Fruit fly (Drosophila melanogaster) whole organism, embryonic: Measurements from ENCODE around the gene Rad60.

Source experiments
- Aef1 ChIP-seq: fragments of 200-800 bp; sonication (Bioruptor generic); IDR thresholded peaks from 3 replicates; pipeline ENCODE4 v1.3.6; 2022; ENCODE audit warnings: missing biosample characterization, missing genetic modification characterization
- Asciz ChIP-seq: fragments of 200-800 bp; sonication (Bioruptor generic); optimal IDR thresholded peaks from 2 replicates; lab custom pipeline; 2017; ENCODE audit warnings: missing biosample characterization, mild to moderate bottlenecking, missing genetic modification characterization, missing genetic modification reagents
- Awh ChIP-seq: fragments of 200-800 bp; sonication (Bioruptor generic); IDR thresholded peaks from 2 replicates; pipeline ENCODE4, ENCODE4 v1.3.6; 2022; ENCODE audit warnings: missing biosample characterization, missing genetic modification characterization
- CG1024 ChIP-seq: fragments of 200-800 bp; sonication (Bioruptor generic); IDR thresholded peaks from 2 replicates; pipeline ENCODE4 v1.3.6; 2022; ENCODE audit warnings: missing biosample characterization, missing genetic modification characterization
- CG10565 ChIP-seq: fragments of 200-800 bp; sonication (Bioruptor generic); optimal IDR thresholded peaks from 3 replicates; lab custom pipeline; 2016; ENCODE audit warnings: missing biosample characterization, mild to moderate bottlenecking, missing genetic modification characterization
- CG10979 ChIP-seq: fragments of 200-800 bp; sonication (Bioruptor generic); optimal IDR thresholded peaks from 2 replicates; lab custom pipeline; 2018; ENCODE audit warnings: missing biosample characterization, mild to moderate bottlenecking, missing genetic modification characterization, moderate library complexity
- CG13296 ChIP-seq: fragments of 200-800 bp; sonication (Bioruptor generic); optimal IDR thresholded peaks from 3 replicates; lab custom pipeline; 2018; ENCODE audit warnings: missing biosample characterization, mild to moderate bottlenecking, missing genetic modification characterization
- CG15479 ChIP-seq: fragments of 200-800 bp; sonication (Bioruptor generic); optimal IDR thresholded peaks from 3 replicates; lab custom pipeline; 2019; ENCODE audit warnings: missing biosample characterization, mild to moderate bottlenecking, missing genetic modification characterization, moderate library complexity
- CG15514 ChIP-seq: fragments of 200-800 bp; sonication (Bioruptor generic); optimal IDR thresholded peaks from 3 replicates; lab custom pipeline; 2017; ENCODE audit warnings: missing biosample characterization, missing genetic modification characterization, mild to moderate bottlenecking, moderate library complexity, missing genetic modification reagents
- CG18262 ChIP-seq: fragments of 200-800 bp; optimal IDR thresholded peaks from 3 replicates; lab custom pipeline; 2019; ENCODE audit warnings: missing biosample characterization, mild to moderate bottlenecking, missing genetic modification characterization, moderate library complexity
- CG18599 ChIP-seq: fragments of 200-800 bp; sonication (Bioruptor generic); optimal IDR thresholded peaks from 3 replicates; lab custom pipeline; 2017; ENCODE audit warnings: missing biosample characterization, missing genetic modification characterization, mild to moderate bottlenecking, moderate library complexity, missing genetic modification reagents
- CG3726 ChIP-seq: fragments of 200-800 bp; sonication (Bioruptor generic); IDR thresholded peaks from 3 replicates; pipeline ENCODE4, ENCODE4 v1.3.6; 2022; ENCODE audit warnings: missing biosample characterization, missing genetic modification characterization
- CG3847 ChIP-seq: fragments of 200-800 bp; sonication (Bioruptor generic); IDR thresholded peaks from 2 replicates; pipeline ENCODE4 v1.3.6; 2022; ENCODE audit warnings: missing biosample characterization, missing genetic modification characterization
- CG42726 ChIP-seq: fragments of 200-800 bp; sonication (Bioruptor generic); IDR thresholded peaks from 2 replicates; pipeline ENCODE4 v1.3.6; 2022; ENCODE audit warnings: missing biosample characterization, missing genetic modification characterization; ENCODE audit not compliant: partially characterized antibody
- CG6689 ChIP-seq: fragments of 200-800 bp; sonication (Bioruptor generic); IDR thresholded peaks from 2 replicates; pipeline ENCODE4 v1.3.6; 2022; ENCODE audit warnings: missing biosample characterization, missing genetic modification characterization
- CG8944 ChIP-seq: fragments of 200-800 bp; sonication (Bioruptor generic); optimal IDR thresholded peaks from 3 replicates; lab custom pipeline; 2016; ENCODE audit warnings: missing biosample characterization, missing genetic modification characterization
- Dbx ChIP-seq: fragments of 200-800 bp; sonication (Bioruptor generic); IDR thresholded peaks from 3 replicates; pipeline ENCODE4 v1.3.6; 2022; ENCODE audit warnings: missing biosample characterization, missing genetic modification characterization
- Dip2 ChIP-seq: fragments of 200-800 bp; sonication (Bioruptor generic); IDR thresholded peaks from 2 replicates; pipeline ENCODE4 v1.3.6; 2022; ENCODE audit warnings: missing biosample characterization, missing genetic modification characterization
- Fer1 ChIP-seq: fragments of 200-800 bp; sonication (Bioruptor generic); optimal IDR thresholded peaks from 2 replicates; lab custom pipeline; 2017; ENCODE audit warnings: missing biosample characterization, mild to moderate bottlenecking, missing genetic modification characterization
- HHEX ChIP-seq: fragments of 200-800 bp; sonication (Bioruptor generic); optimal IDR thresholded peaks from 3 replicates; lab custom pipeline; 2017; ENCODE audit warnings: missing biosample characterization, mild to moderate bottlenecking, missing genetic modification characterization, missing genetic modification reagents
- Hr78 ChIP-seq, 2 experiments: fragments of 200-800 bp in 1 of 2; fragments of >200 bp in 1 of 2; sonication (Bioruptor generic) in 1 of 2; optimal IDR thresholded peaks; 2 replicates each; lab custom pipeline; 2017 to 2019; ENCODE audit warnings: missing biosample characterization in 2 of 2, missing genetic modification characterization in 2 of 2, mild to moderate bottlenecking in 1 of 2, moderate library complexity in 1 of 2
- Lim3 ChIP-seq: fragments of 200-800 bp; sonication (Bioruptor generic); IDR thresholded peaks from 2 replicates; pipeline ENCODE4 v1.3.6; 2022; ENCODE audit warnings: missing biosample characterization, missing genetic modification characterization
- Meics ChIP-seq: fragments of 200-800 bp; sonication (Bioruptor generic); optimal IDR thresholded peaks from 2 replicates; lab custom pipeline; 2017; ENCODE audit warnings: missing biosample characterization, mild to moderate bottlenecking, missing genetic modification characterization
- NC2β ChIP-seq: fragments of 200-800 bp; sonication (Bioruptor generic); optimal IDR thresholded peaks from 2 replicates; lab custom pipeline; 2016; ENCODE audit warnings: missing biosample characterization, missing genetic modification characterization
- Oaz ChIP-seq: fragments of 200-800 bp; sonication (Bioruptor generic); IDR thresholded peaks from 2 replicates; pipeline ENCODE4 v1.3.6; 2022; ENCODE audit warnings: missing biosample characterization, missing genetic modification characterization
- Ravus ChIP-seq: fragments of 200-800 bp; sonication (Bioruptor generic); IDR thresholded peaks from 2 replicates; pipeline ENCODE4 v1.3.6; 2022; ENCODE audit warnings: missing biosample characterization, missing genetic modification characterization
- Sox100B ChIP-seq: fragments of 200-800 bp; sonication (Bioruptor generic); optimal IDR thresholded peaks from 3 replicates; lab custom pipeline; 2018; ENCODE audit warnings: missing biosample characterization, mild to moderate bottlenecking, missing genetic modification characterization
- Stat92E ChIP-seq, 3 experiments: fragments of >200 bp in 2 of 3; fragments of 200-800 bp in 1 of 3; sonication (Bioruptor generic) in 1 of 3; optimal IDR thresholded peaks; 2 replicates each; lab custom pipeline; 2017 to 2019; ENCODE audit warnings: missing biosample characterization in 3 of 3, missing genetic modification characterization in 3 of 3, mild to moderate bottlenecking in 1 of 3, moderate library complexity in 1 of 3
- Xbp1 ChIP-seq: fragments of 200-800 bp; sonication (Bioruptor generic); optimal IDR thresholded peaks from 3 replicates; lab custom pipeline; 2016; ENCODE audit warnings: missing biosample characterization, mild to moderate bottlenecking, missing genetic modification characterization
- ase ChIP-seq: fragments of 200-800 bp; sonication (Bioruptor generic); IDR thresholded peaks from 3 replicates; pipeline ENCODE4 v1.3.6; 2022; ENCODE audit warnings: missing biosample characterization, missing genetic modification characterization
- bab2 ChIP-seq: fragments of 200-800 bp; sonication (Bioruptor generic); optimal IDR thresholded peaks from 2 replicates; lab custom pipeline; 2016; ENCODE audit warnings: missing biosample characterization, missing genetic modification characterization
- bbx ChIP-seq: fragments of 200-800 bp; sonication (Bioruptor generic); IDR thresholded peaks from 2 replicates; pipeline ENCODE4 v1.3.6; 2022; ENCODE audit warnings: missing biosample characterization, missing genetic modification characterization; ENCODE audit not compliant: partially characterized antibody
- bcd ChIP-seq: fragments of 200-800 bp; sonication (Bioruptor generic); optimal IDR thresholded peaks from 2 replicates; lab custom pipeline; 2017; ENCODE audit warnings: missing biosample characterization, mild to moderate bottlenecking, missing genetic modification characterization
- cg ChIP-seq: fragments of 200-800 bp; sonication (Bioruptor generic); optimal IDR thresholded peaks from 3 replicates; lab custom pipeline; 2019; ENCODE audit warnings: missing biosample characterization, mild to moderate bottlenecking, missing genetic modification characterization, moderate library complexity
- crc ChIP-seq: fragments of 200-800 bp; sonication (Bioruptor generic); optimal IDR thresholded peaks from 2 replicates; lab custom pipeline; 2016; ENCODE audit warnings: missing biosample characterization, missing genetic modification characterization
- crol ChIP-seq: fragments of 200-800 bp; sonication (Bioruptor generic); IDR thresholded peaks from 2 replicates; pipeline ENCODE4 v1.3.6; 2022; ENCODE audit warnings: missing biosample characterization, missing genetic modification characterization
- eve ChIP-seq, 2 experiments: fragments of >200 bp; optimal IDR thresholded peaks; 2 replicates each; lab custom pipeline; 2017; ENCODE audit warnings: missing biosample characterization in 2 of 2, missing genetic modification characterization in 2 of 2
- fd96Cb ChIP-seq: fragments of 200-800 bp; sonication (Bioruptor generic); optimal IDR thresholded peaks from 2 replicates; lab custom pipeline; 2018; ENCODE audit warnings: missing biosample characterization, mild to moderate bottlenecking, missing genetic modification characterization, moderate library complexity
- gce ChIP-seq: fragments of 200-800 bp; sonication (Bioruptor generic); IDR thresholded peaks from 3 replicates; pipeline ENCODE4 v1.3.6; 2022; ENCODE audit warnings: missing biosample characterization, missing genetic modification characterization
- grau ChIP-seq: fragments of 200-800 bp; optimal IDR thresholded peaks from 3 replicates; lab custom pipeline; 2019; ENCODE audit warnings: missing biosample characterization, mild to moderate bottlenecking, missing genetic modification characterization, moderate library complexity
- grn ChIP-seq: fragments of 200-800 bp; sonication (Bioruptor generic); optimal IDR thresholded peaks from 3 replicates; lab custom pipeline; 2017; ENCODE audit warnings: missing biosample characterization, missing genetic modification characterization
- her ChIP-seq: fragments of 200-800 bp; sonication (Bioruptor generic); optimal IDR thresholded peaks from 2 replicates; lab custom pipeline; 2016; ENCODE audit warnings: missing biosample characterization, missing genetic modification characterization
- lov ChIP-seq, 2 experiments: fragments of 200-800 bp in 1 of 2; fragments of >200 bp in 1 of 2; sonication (Bioruptor generic) in 1 of 2; IDR thresholded peaks in 1 of 2; optimal IDR thresholded peaks in 1 of 2; 2 replicates in 1 of 2; 3 replicates in 1 of 2; pipeline versions ENCODE4 v1.3.6 to Lab custom; 2017 to 2022; ENCODE audit warnings: missing biosample characterization in 1 of 2, missing genetic modification characterization in 1 of 2
- nerfin-1 ChIP-seq: fragments of 200-800 bp; sonication (Bioruptor generic); optimal IDR thresholded peaks from 3 replicates; lab custom pipeline; 2019; ENCODE audit warnings: missing biosample characterization, mild to moderate bottlenecking, missing genetic modification characterization, moderate library complexity
- nerfin-2 ChIP-seq: fragments of 200-800 bp; sonication (Bioruptor generic); IDR thresholded peaks from 2 replicates; pipeline ENCODE4 v1.3.6; 2022; ENCODE audit warnings: missing biosample characterization, missing genetic modification characterization; ENCODE audit not compliant: partially characterized antibody
- pum ChIP-seq: fragments of 200-800 bp; sonication (Bioruptor generic); optimal IDR thresholded peaks from 2 replicates; lab custom pipeline; 2016; ENCODE audit warnings: missing biosample characterization, missing genetic modification characterization
- ro ChIP-seq: fragments of 200-800 bp; sonication (Bioruptor generic); IDR thresholded peaks from 2 replicates; pipeline ENCODE4 v1.3.6; 2022; ENCODE audit warnings: missing biosample characterization, missing genetic modification characterization
- sqz ChIP-seq: fragments of 200-800 bp; sonication (Bioruptor generic); optimal IDR thresholded peaks from 3 replicates; lab custom pipeline; 2018; ENCODE audit warnings: missing biosample characterization, mild to moderate bottlenecking, missing genetic modification characterization
- tap ChIP-seq: fragments of 200-800 bp; optimal IDR thresholded peaks from 3 replicates; lab custom pipeline; 2019; ENCODE audit warnings: missing biosample characterization, mild to moderate bottlenecking, missing genetic modification characterization, moderate library complexity

Gene Rad60

DNA sequence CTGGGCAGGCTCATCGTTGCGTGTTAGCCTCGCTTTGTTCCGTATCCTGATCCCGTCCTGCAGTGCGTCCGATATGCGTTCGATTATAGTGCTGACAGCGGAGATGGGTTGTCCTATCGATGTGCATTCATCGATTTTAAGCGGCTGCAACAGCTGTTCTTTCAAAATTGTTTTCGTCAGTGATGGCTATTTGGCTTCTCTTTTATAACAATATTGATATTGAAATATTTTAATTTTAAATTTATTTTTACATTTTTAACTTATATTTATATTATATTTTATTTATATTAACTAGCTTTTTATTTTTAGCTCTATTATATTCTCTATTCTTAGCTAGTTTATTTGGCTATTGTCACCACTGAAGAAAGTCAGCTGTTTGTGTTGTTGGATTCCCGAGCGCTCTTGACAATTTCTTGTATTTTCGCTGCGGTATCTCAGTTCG, 6.7 kb upstream of the Rad60 start, which contains the start of the genes wda and Pex11c (continued):
- peak; percentile 70 for TF ChIP-seq tap (tag; lab: Kevin White, UChicago)
- TF ChIP-seq Fer1 (GFP tag; lab: Kevin White, UChicago) = peak; percentile 77
- peak; percentile 45 for TF ChIP-seq pum (GFP tag; lab: Kevin White, UChicago)
- TF ChIP-seq ase (GFP tag; lab: Robert Waterston, UW) = peak; percentile 85
- TF ChIP-seq CG42726 = peak; percentile 41; the same call in 1 of the 2 replicates
- TF ChIP-seq Oaz = no peak
- TF ChIP-seq bbx = peak; percentile 73
- TF ChIP-seq sqz (GFP tag; lab: Kevin White, UChicago) = peak; percentile 25
- TF ChIP-seq Ravus (GFP tag; lab: Robert Waterston, UW) = peak; percentile 56
- no peak for TF ChIP-seq her (GFP tag; lab: Kevin White, UChicago)
- TF ChIP-seq CG15479 (GFP tag; lab: Kevin White, UChicago) = no peak
- TF ChIP-seq fd96Cb = peak; percentile 79
- no peak for TF ChIP-seq crc (GFP tag; lab: Kevin White, UChicago)
- TF ChIP-seq grau (tag; lab: Kevin White, UChicago) = peak; percentile 92
- TF ChIP-seq cg (GFP tag; lab: Kevin White, UChicago) = no peak
- peak; percentile 89 for TF ChIP-seq CG6689
- peak; percentile 45 for TF ChIP-seq Asciz (GFP tag; lab: Kevin White, UChicago)
- peak; percentile 68 for TF ChIP-seq CG13296 (GFP tag; lab: Kevin White, UChicago)
- no peak for TF ChIP-seq lov (optimal IDR thresholded peaks at IDR 0.05; lab: Kevin White, UChicago)
- no peak for TF ChIP-seq lov (GFP tag; IDR thresholded peaks at IDR 0.05; lab: Robert Waterston, UW)
- TF ChIP-seq Sox100B (GFP tag; lab: Kevin White, UChicago) = peak; percentile 80
- no peak for TF ChIP-seq crol (GFP tag; lab: Robert Waterston, UW)
- peak; percentile 74; the same call in 1 of the 2 replicates for TF ChIP-seq Awh
- TF ChIP-seq CG3847 (GFP tag; lab: Robert Waterston, UW) = peak; percentile 89
- TF ChIP-seq nerfin-1 (tag; lab: Kevin White, UChicago) = peak; percentile 53
- TF ChIP-seq CG1024 (GFP tag; lab: Robert Waterston, UW) = peak; percentile 43; the same call in 1 of the 2 replicates
- TF ChIP-seq CG10979 (tag; lab: Kevin White, UChicago) = peak; percentile 90
- peak; percentile 85; the same call in 2 of the 3 replicates for TF ChIP-seq Dbx (GFP tag; lab: Robert Waterston, UW)
- no peak for TF ChIP-seq Dip2 (GFP tag; lab: Robert Waterston, UW)
- TF ChIP-seq ro (GFP tag; lab: Robert Waterston, UW) = peak; percentile 84
- peak; percentile 19 for TF ChIP-seq NC2β (GFP tag; lab: Kevin White, UChicago)
- peak; percentile 87 for TF ChIP-seq Xbp1 (GFP tag; lab: Kevin White, UChicago)
- peak; percentile 67 for TF ChIP-seq Lim3 (GFP tag; lab: Robert Waterston, UW)
- peak; percentile 75 for TF ChIP-seq Meics (GFP tag; lab: Kevin White, UChicago)
- TF ChIP-seq eve (GFP tag; optimal IDR thresholded peaks at IDR 0.05; lab: Kevin White, UChicago) = no peak
- TF ChIP-seq Stat92E (GFP tag; optimal IDR thresholded peaks at IDR 0.05; lab: Kevin White, UChicago) = peak in 1 of 3 experiments; percentile 73
- peak; percentile 33; the same call in 1 of the 2 replicates for TF ChIP-seq nerfin-2 (GFP tag; lab: Robert Waterston, UW)
- no peak for TF ChIP-seq CG8944 (GFP tag; lab: Kevin White, UChicago)
- no peak for TF ChIP-seq grn (GFP tag; lab: Kevin White, UChicago)
- peak; percentile 82 for TF ChIP-seq HHEX
- no peak; the same call in 2 of the 3 replicates for TF ChIP-seq CG3726 (GFP tag; lab: Robert Waterston, UW)
- TF ChIP-seq CG18599 = peak; percentile 85
- no peak for TF ChIP-seq Hr78 (GFP tag; optimal IDR thresholded peaks at IDR 0.05; lab: Kevin White, UChicago)
- TF ChIP-seq Aef1 (GFP tag; lab: Robert Waterston, UW) = peak; percentile 84
- TF ChIP-seq gce (GFP tag; lab: Robert Waterston, UW) = no peak
- peak; percentile 94 for TF ChIP-seq CG18262
- peak; percentile 67 for TF ChIP-seq CG15514 (GFP tag; lab: Kevin White, UChicago)
- no peak for TF ChIP-seq bab2
- peak; percentile 80 for TF ChIP-seq bcd (GFP tag; lab: Kevin White, UChicago)
- TF ChIP-seq CG10565 = no peak
